Worm (Caenorhabditis elegans) whole organism, L4/young adult: ENCODE data around the gene F20G2.6.

Experiments used
- W03F9.2 ChIP-seq: fragments of 150-350 bp; optimal IDR thresholded peaks from 2 replicates; lab custom pipeline; 2014; ENCODE audit warnings: missing biosample characterization, missing genetic modification characterization
- him-1 ChIP-seq: sonication (generic microtip); optimal IDR thresholded peaks from 2 replicates; lab custom pipeline; 2016; ENCODE audit warnings: missing genotype, missing genetic modification reagents, missing genetic modification characterization, missing compliant biosample characterization

DNA sequence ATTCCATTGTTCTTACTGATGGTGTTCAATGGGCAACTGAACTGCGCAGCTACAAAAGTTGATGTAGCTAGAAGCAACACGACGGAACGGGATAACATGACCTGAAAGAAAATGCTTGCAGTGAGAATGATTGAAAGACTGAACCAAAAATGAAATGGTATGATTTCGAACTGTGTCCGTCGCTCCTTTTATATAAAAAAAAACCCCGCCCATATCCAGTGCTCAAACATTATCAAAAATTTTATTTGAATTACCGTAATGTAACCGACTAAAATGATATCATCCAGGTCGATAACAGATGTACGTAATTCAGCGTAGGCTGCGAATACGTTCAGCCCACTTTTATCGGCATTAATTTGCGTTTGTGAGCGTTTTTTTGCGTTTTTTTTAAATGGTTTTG is 24.5 kb upstream of the F20G2.6 start, which contains the start of gene irg-5:
- TF ChIP-seq him-1 (tag; lab: Kevin White, UChicago) (no peak), W03F9.2 (tag; lab: Kevin White, UChicago) (no peak)
